Worm (Caenorhabditis elegans): ENCODE results near the gene C29F7.10.

The C29F7.10 gene

ce11 chrX:13384743-13385142 is 46.5 kb downstream of the C29F7.10 start:
- TF ChIP-seq lin-1 (GFP tag; IDR thresholded peaks at IDR 0.05) (no peak), zfp-2 (tag; optimal IDR thresholded peaks at IDR 0.05) (no peak), ztf-11 (tag; optimal IDR thresholded peaks at IDR 0.05) (no peak), unc-62 (GFP tag; optimal IDR thresholded peaks at IDR 0.05 in 1 of 2) (peak in 1 of 2 experiments; percentile 94), unc-62 (tag; optimal IDR thresholded peaks at IDR 0.05) (no peak), saeg-2 (GFP tag; IDR thresholded peaks at IDR 0.05) (no peak)

DNA sequence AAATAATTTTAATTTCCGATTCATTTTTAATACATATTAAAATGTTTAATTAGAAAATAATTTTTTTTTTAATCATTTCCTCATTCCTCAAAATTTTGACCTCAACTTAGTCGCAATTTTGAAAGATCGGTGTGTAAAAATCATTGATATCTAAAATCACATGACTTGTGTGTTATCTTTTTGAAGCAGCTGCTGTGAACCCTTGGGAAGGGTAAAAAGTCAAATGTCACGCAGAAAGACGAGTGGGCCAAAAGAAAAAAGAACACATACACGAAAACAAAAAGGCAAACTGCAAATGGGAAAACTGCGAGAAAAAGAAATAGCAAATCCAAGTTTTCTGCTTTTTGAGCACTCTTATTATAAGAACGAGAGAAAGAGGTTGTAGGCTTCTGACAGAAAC is 48.0 kb downstream of the C29F7.10 start:
- TF ChIP-seq hif-1 (tag; optimal IDR thresholded peaks at IDR 0.05) (peak in 1 of 2 experiments; percentile 42), F49E8.2 (tag; optimal IDR thresholded peaks at IDR 0.05; ENCODE audit: borderline replicate concordance) (no peak), ceh-32 (tag; optimal IDR thresholded peaks at IDR 0.05; ENCODE audit: poor library complexity) (no peak), nhr-111 (GFP tag; optimal IDR thresholded peaks at IDR 0.05) (no peak), lin-13 (GFP tag; optimal IDR thresholded peaks at IDR 0.05) (no peak), F37D6.2 (tag; optimal IDR thresholded peaks at IDR 0.05) (no peak), fos-1 (tag; optimal IDR thresholded peaks at IDR 0.05) (no peak), egl-43 (GFP tag; IDR thresholded peaks at IDR 0.05) (no peak), ctbp-1 (GFP tag; IDR thresholded peaks at IDR 0.05) (no peak), lsy-2 (tag; optimal IDR thresholded peaks at IDR 0.05) (peak in 1 of 2 experiments; percentile 38), nhr-25 (tag; optimal IDR thresholded peaks at IDR 0.05; ENCODE audit: borderline replicate concordance, insufficient read depth) (no peak), pha-4 (GFP tag; IDR thresholded peaks at IDR 0.05) (no peak), pha-4 (tag; optimal IDR thresholded peaks at IDR 0.05) (no peak), nhr-48 (tag; optimal IDR thresholded peaks at IDR 0.05) (no peak), hmg-1.1 (GFP tag; IDR thresholded peaks at IDR 0.05) (no peak), Y105C5A.15 (GFP tag; IDR thresholded peaks at IDR 0.05) (no peak), F44E2.7 (GFP tag; IDR thresholded peaks at IDR 0.05) (no peak), zag-1 (tag; optimal IDR thresholded peaks at IDR 0.05) (no peak), nhr-76 (tag; optimal IDR thresholded peaks at IDR 0.05) (no peak), unc-62 (GFP tag; optimal IDR thresholded peaks at IDR 0.05 in 1 of 2) (peak in 1 of 2 experiments; percentile 22), unc-62 (tag; optimal IDR thresholded peaks at IDR 0.05) (no peak), daf-16 (GFP tag; optimal IDR thresholded peaks at IDR 0.05) (peak in 1 of 2 experiments; percentile 12), daf-16 (tag; optimal IDR thresholded peaks at IDR 0.05) (no peak), vab-7 (GFP tag; IDR thresholded peaks at IDR 0.05) (no peak), nhr-11 (tag; optimal IDR thresholded peaks at IDR 0.05) (no peak), fkh-10 (GFP tag; optimal IDR thresholded peaks at IDR 0.05) (no peak), lin-1 (GFP tag; IDR thresholded peaks at IDR 0.05) (no peak), daf-8 (GFP tag; IDR thresholded peaks at IDR 0.05) (no peak), ZK546.5 (tag; optimal IDR thresholded peaks at IDR 0.05) (no peak), hlh-30 (tag; optimal IDR thresholded peaks at IDR 0.05; ENCODE audit: insufficient read depth) (peak; percentile 81), arid-1 (GFP tag; conservative IDR thresholded peaks at IDR 0.05) (no peak), dpl-1 (GFP tag; optimal IDR thresholded peaks at IDR 0.05) (no peak)

- TF ChIP-seq dmd-8 (GFP tag; IDR thresholded peaks at IDR 0.05) (no peak), daf-8 (GFP tag; IDR thresholded peaks at IDR 0.05) (no peak), fkh-10 (GFP tag; optimal IDR thresholded peaks at IDR 0.05) (no peak), zfp-2 (tag; optimal IDR thresholded peaks at IDR 0.05) (no peak), aly-2 (tag; optimal IDR thresholded peaks at IDR 0.05) (no peak), Y5F2A.4 (GFP tag; optimal IDR thresholded peaks at IDR 0.05) (no peak), F10B5.3 (tag; optimal IDR thresholded peaks at IDR 0.05) (no peak), mes-2 (tag; optimal IDR thresholded peaks at IDR 0.05; ENCODE audit: poor library complexity, severe bottlenecking) (no peak), nhr-25 (tag; optimal IDR thresholded peaks at IDR 0.05; ENCODE audit: borderline replicate concordance, insufficient read depth) (no peak), aha-1 (tag) (peak; percentile 95), ztf-11 (tag; optimal IDR thresholded peaks at IDR 0.05) (no peak), F44E2.7 (GFP tag; IDR thresholded peaks at IDR 0.05) (no peak), zip-2 (tag; optimal IDR thresholded peaks at IDR 0.05) (peak; percentile 95), lim-7 (GFP tag; IDR thresholded peaks at IDR 0.05) (no peak), hlh-30 (tag; optimal IDR thresholded peaks at IDR 0.05; ENCODE audit: insufficient read depth) (peak; percentile 0), php-3 (GFP tag; IDR thresholded peaks at IDR 0.05) (no peak), ces-1 (GFP tag; optimal IDR thresholded peaks at IDR 0.05) (no peak), nhr-48 (tag; optimal IDR thresholded peaks at IDR 0.05) (no peak), ztf-7 (tag; optimal IDR thresholded peaks at IDR 0.05) (no peak), vab-7 (GFP tag; IDR thresholded peaks at IDR 0.05) (no peak), mxl-3 (GFP tag; optimal IDR thresholded peaks at IDR 0.05) (no peak), saeg-2 (GFP tag; IDR thresholded peaks at IDR 0.05) (no peak), Y105C5A.15 (GFP tag; IDR thresholded peaks at IDR 0.05) (no peak)
Observed at ce11 chrX:13380988-13381742, 50.1 kb downstream of the C29F7.10 start.
